Fruit fly (Drosophila melanogaster): Measurements from ENCODE around the gene Cyp4e3.

Cyp4e3 gene

dm6 chr2L:9698923-9699493 lies 50.9 kb downstream of the Cyp4e3 start, which contains the start of gene Pka-C1 (continued):
- TF ChIP-seq Hr3 (GFP tag; optimal IDR thresholded peaks at IDR 0.05) (peak; percentile 7), trem (tag; optimal IDR thresholded peaks at IDR 0.05) (peak; percentile 49), Gsc (GFP tag; IDR thresholded peaks at IDR 0.05) (no peak), Bgb (GFP tag; IDR thresholded peaks at IDR 0.05; ENCODE audit: partially characterized antibody) (peak; percentile 68), Lim3 (GFP tag; IDR thresholded peaks at IDR 0.05) (no peak), Poxn (GFP tag; IDR thresholded peaks at IDR 0.05) (no peak), CG2116 (GFP tag; optimal IDR thresholded peaks at IDR 0.05) (peak; percentile 94), CG31224 (GFP tag; IDR thresholded peaks at IDR 0.05) (no peak), CG31365 (tag; optimal IDR thresholded peaks at IDR 0.05) (no peak), NC2β (GFP tag; optimal IDR thresholded peaks at IDR 0.05) (no peak), CG14441 (GFP tag; IDR thresholded peaks at IDR 0.05) (0 out of 2 replicates have a peak, but pooled peaks have one; percentile 23), lola (GFP tag; optimal IDR thresholded peaks at IDR 0.05) (no peak), CG9609 (GFP tag; optimal IDR thresholded peaks at IDR 0.05) (no peak), Bteb2 (GFP tag; optimal IDR thresholded peaks at IDR 0.05) (no peak), ems (GFP tag; optimal IDR thresholded peaks at IDR 0.05) (no peak), HLH3B (GFP tag; IDR thresholded peaks at IDR 0.05) (no peak), H2.0 (GFP tag; IDR thresholded peaks at IDR 0.05) (peak; percentile 27; the same call in 1 of the 2 replicates), CG30020 (tag; optimal IDR thresholded peaks at IDR 0.05) (peak; percentile 59), CG3407 (GFP tag; optimal IDR thresholded peaks at IDR 0.05) (no peak), CG4617 (GFP tag; optimal IDR thresholded peaks at IDR 0.05; ENCODE audit: borderline replicate concordance) (peak; percentile 32), ci (GFP tag; IDR thresholded peaks at IDR 0.05) (peak; percentile 82), org-1 (GFP tag; optimal IDR thresholded peaks at IDR 0.05) (peak; percentile 25), zen2 (GFP tag; IDR thresholded peaks at IDR 0.05; ENCODE audit: partially characterized antibody) (no peak), MTF-1 (GFP tag; optimal IDR thresholded peaks at IDR 0.05; ENCODE audit: borderline replicate concordance) (peak; percentile 40)

dm6 chr2L:9698092-9698922 lies 51.6 kb downstream of the Cyp4e3 start:
- TF ChIP-seq oc (tag; optimal IDR thresholded peaks at IDR 0.05) (no peak), CG13287 (GFP tag; IDR thresholded peaks at IDR 0.05; ENCODE audit: partially characterized antibody) (no peak), gcm (GFP tag; optimal IDR thresholded peaks at IDR 0.05) (no peak), wek (GFP tag; optimal IDR thresholded peaks at IDR 0.05) (no peak), twi (tag; optimal IDR thresholded peaks at IDR 0.05) (no peak), NC2β (GFP tag; optimal IDR thresholded peaks at IDR 0.05) (no peak), CG18011 (GFP tag; optimal IDR thresholded peaks at IDR 0.05) (no peak), Hsf (GFP tag; optimal IDR thresholded peaks at IDR 0.05) (no peak), Abd-B (GFP tag; optimal IDR thresholded peaks at IDR 0.05) (no peak), CG4854 (GFP tag; optimal IDR thresholded peaks at IDR 0.05) (no peak), Tbp (GFP tag; optimal IDR thresholded peaks at IDR 0.05) (no peak), HLHmδ (GFP tag; optimal IDR thresholded peaks at IDR 0.05) (no peak), Lhr (GFP tag; optimal IDR thresholded peaks at IDR 0.05) (no peak), CG15269 (tag; optimal IDR thresholded peaks at IDR 0.05) (peak; percentile 0), CG18599 (GFP tag; optimal IDR thresholded peaks at IDR 0.05) (no peak), Dfd (GFP tag; optimal IDR thresholded peaks at IDR 0.05) (no peak), wdn (GFP tag; IDR thresholded peaks at IDR 0.05) (no peak), hbn (GFP tag; IDR thresholded peaks at IDR 0.05; ENCODE audit: partially characterized antibody) (no peak), gro (GFP tag; optimal IDR thresholded peaks at IDR 0.05) (peak; percentile 40), sens-2 (GFP tag; IDR thresholded peaks at IDR 0.05) (no peak), CG34376 (GFP tag; optimal IDR thresholded peaks at IDR 0.05) (peak; percentile 8), sqz (GFP tag; optimal IDR thresholded peaks at IDR 0.05) (no peak), CG33557 (GFP tag; optimal IDR thresholded peaks at IDR 0.05) (no peak), CG10321 (GFP tag; IDR thresholded peaks at IDR 0.05) (peak; percentile 88), HLH3B (GFP tag; IDR thresholded peaks at IDR 0.05) (no peak), CG11093 (GFP tag; IDR thresholded peaks at IDR 0.05) (no peak)

Data from whole organism, embryonic.